Fruit fly (Drosophila melanogaster) whole organism, embryonic: ENCODE measurements around the gene pall.

ENCODE experiments used
- BEAF-32 ChIP-seq: fragments of 200-800 bp; sonication (Bioruptor generic); optimal IDR thresholded peaks from 3 replicates; lab custom pipeline; 2017; ENCODE audit warnings: missing biosample characterization, missing genetic modification characterization, mild to moderate bottlenecking, moderate library complexity, missing genetic modification reagents
- CG10565 ChIP-seq: fragments of 200-800 bp; sonication (Bioruptor generic); optimal IDR thresholded peaks from 3 replicates; lab custom pipeline; 2016; ENCODE audit warnings: missing biosample characterization, mild to moderate bottlenecking, missing genetic modification characterization
- CG10979 ChIP-seq: fragments of 200-800 bp; sonication (Bioruptor generic); optimal IDR thresholded peaks from 2 replicates; lab custom pipeline; 2018; ENCODE audit warnings: missing biosample characterization, mild to moderate bottlenecking, missing genetic modification characterization, moderate library complexity
- CG11093 ChIP-seq: fragments of 200-800 bp; sonication (Bioruptor generic); IDR thresholded peaks from 3 replicates; pipeline ENCODE4 v1.3.6; 2022; ENCODE audit warnings: missing biosample characterization, missing genetic modification characterization
- CG14441 ChIP-seq: fragments of 200-800 bp; sonication (Bioruptor generic); IDR thresholded peaks from 2 replicates; pipeline ENCODE4 v1.3.6; 2022; ENCODE audit warnings: missing biosample characterization, missing genetic modification characterization
- CG1602 ChIP-seq: fragments of 200-800 bp; sonication (Bioruptor generic); optimal IDR thresholded peaks from 3 replicates; lab custom pipeline; 2016; ENCODE audit warnings: missing biosample characterization, missing genetic modification characterization
- CG1792 ChIP-seq: fragments of 200-800 bp; sonication (Bioruptor generic); optimal IDR thresholded peaks from 2 replicates; lab custom pipeline; 2016; ENCODE audit warnings: missing biosample characterization, missing genetic modification characterization
- CG18764 ChIP-seq: fragments of 200-800 bp; sonication (Bioruptor generic); optimal IDR thresholded peaks from 3 replicates; lab custom pipeline; 2016; ENCODE audit warnings: missing biosample characterization, missing genetic modification characterization
- CG30403 ChIP-seq: fragments of 200-800 bp; sonication (Bioruptor generic); optimal IDR thresholded peaks from 3 replicates; lab custom pipeline; 2016; ENCODE audit warnings: missing biosample characterization, missing genetic modification characterization
- CG30431 ChIP-seq: fragments of 200-800 bp; sonication (Bioruptor generic); optimal IDR thresholded peaks from 2 replicates; lab custom pipeline; 2017; ENCODE audit warnings: missing biosample characterization, missing genetic modification characterization
- CG3838 ChIP-seq: fragments of 200-800 bp; sonication (Bioruptor generic); optimal IDR thresholded peaks from 3 replicates; lab custom pipeline; 2016; ENCODE audit warnings: missing biosample characterization, missing genetic modification characterization
- CG4328 ChIP-seq: fragments of 200-800 bp; sonication (Bioruptor generic); optimal IDR thresholded peaks from 3 replicates; lab custom pipeline; 2017; ENCODE audit warnings: missing biosample characterization, missing genetic modification reagents, missing genetic modification characterization
- CG7987 ChIP-seq: fragments of 200-800 bp; sonication (Bioruptor generic); optimal IDR thresholded peaks from 2 replicates; lab custom pipeline; 2018; ENCODE audit warnings: missing biosample characterization, mild to moderate bottlenecking, missing genetic modification characterization, moderate library complexity
- CG8089 ChIP-seq: fragments of 200-800 bp; sonication (Bioruptor generic); optimal IDR thresholded peaks from 3 replicates; lab custom pipeline; 2016; ENCODE audit warnings: missing biosample characterization, missing genetic modification characterization
- CG8388 ChIP-seq: fragments of 200-800 bp; sonication (Bioruptor generic); optimal IDR thresholded peaks from 2 replicates; lab custom pipeline; 2019; ENCODE audit warnings: missing biosample characterization, mild to moderate bottlenecking, missing genetic modification characterization, moderate library complexity
- CTCF ChIP-seq: fragments of 200-800 bp; sonication (Bioruptor generic); optimal IDR thresholded peaks from 2 replicates; lab custom pipeline; 2017; ENCODE audit warnings: missing biosample characterization, mild to moderate bottlenecking, missing genetic modification characterization, moderate library complexity
- CkIIα-i1 ChIP-seq: fragments of 200-800 bp; sonication (Bioruptor generic); IDR thresholded peaks from 2 replicates; pipeline ENCODE4 v1.3.6; 2022; ENCODE audit warnings: missing biosample characterization, missing genetic modification characterization
- D19A ChIP-seq: fragments of 200-800 bp; optimal IDR thresholded peaks from 3 replicates; lab custom pipeline; 2019; ENCODE audit warnings: missing biosample characterization, mild to moderate bottlenecking, missing genetic modification characterization, moderate library complexity
- Deaf1 ChIP-seq: fragments of 200-800 bp; optimal IDR thresholded peaks from 3 replicates; lab custom pipeline; 2019; ENCODE audit warnings: missing biosample characterization, mild to moderate bottlenecking, missing genetic modification characterization, moderate library complexity
- E2f2 ChIP-seq: fragments of 200-800 bp; sonication (Bioruptor generic); IDR thresholded peaks from 2 replicates; pipeline ENCODE4 v1.3.6; 2022; ENCODE audit warnings: missing biosample characterization, missing genetic modification characterization
- HLH54F ChIP-seq: fragments of 200-800 bp; sonication (Bioruptor generic); optimal IDR thresholded peaks from 3 replicates; lab custom pipeline; 2016; ENCODE audit warnings: missing biosample characterization, missing genetic modification characterization
- HLHmδ ChIP-seq: fragments of 200-800 bp; sonication (Bioruptor generic); optimal IDR thresholded peaks from 2 replicates; lab custom pipeline; 2018; ENCODE audit warnings: missing biosample characterization, mild to moderate bottlenecking, missing genetic modification characterization, moderate library complexity
- Hr51 ChIP-seq, 2 experiments: fragments of 200-800 bp; sonication (Bioruptor generic); optimal IDR thresholded peaks; 2 replicates in 1 of 2; 3 replicates in 1 of 2; lab custom pipeline; 2016 to 2018; ENCODE audit warnings: missing biosample characterization in 2 of 2, missing genetic modification characterization in 2 of 2, mild to moderate bottlenecking in 1 of 2, moderate library complexity in 1 of 2
- Oli ChIP-seq: fragments of 200-800 bp; sonication (Bioruptor generic); optimal IDR thresholded peaks from 2 replicates; lab custom pipeline; 2018; ENCODE audit warnings: missing biosample characterization, mild to moderate bottlenecking, missing genetic modification characterization, moderate library complexity
- Ravus ChIP-seq: fragments of 200-800 bp; sonication (Bioruptor generic); IDR thresholded peaks from 2 replicates; pipeline ENCODE4 v1.3.6; 2022; ENCODE audit warnings: missing biosample characterization, missing genetic modification characterization
- Rx ChIP-seq: fragments of 200-800 bp; sonication (Bioruptor generic); IDR thresholded peaks from 2 replicates; pipeline ENCODE4 v1.3.6; 2022; ENCODE audit warnings: missing biosample characterization, missing genetic modification characterization
- Scr ChIP-seq: fragments of 200-800 bp; sonication (Bioruptor generic); IDR thresholded peaks from 2 replicates; pipeline ENCODE4 v1.3.6; 2022; ENCODE audit warnings: missing biosample characterization, missing genetic modification characterization; ENCODE audit not compliant: partially characterized antibody
- Spps ChIP-seq: fragments of 200-800 bp; sonication (Bioruptor generic); optimal IDR thresholded peaks from 2 replicates; lab custom pipeline; 2018; ENCODE audit warnings: missing biosample characterization, mild to moderate bottlenecking, missing genetic modification characterization
- Stat92E ChIP-seq, 3 experiments: fragments of >200 bp in 2 of 3; fragments of 200-800 bp in 1 of 3; sonication (Bioruptor generic) in 1 of 3; optimal IDR thresholded peaks; 2 replicates each; lab custom pipeline; 2017 to 2019; ENCODE audit warnings: missing biosample characterization in 3 of 3, missing genetic modification characterization in 3 of 3, mild to moderate bottlenecking in 1 of 3, moderate library complexity in 1 of 3
- Tbp ChIP-seq: fragments of >200 bp; optimal IDR thresholded peaks from 2 replicates; lab custom pipeline; 2018; ENCODE audit warnings: missing biosample characterization, missing genetic modification characterization
- abd-A ChIP-seq: fragments of 200-800 bp; sonication (Bioruptor generic); optimal IDR thresholded peaks from 3 replicates; lab custom pipeline; 2019; ENCODE audit warnings: missing biosample characterization, mild to moderate bottlenecking, missing genetic modification characterization, moderate library complexity
- ap ChIP-seq: fragments of 200-800 bp; sonication (Bioruptor generic); IDR thresholded peaks from 2 replicates; pipeline ENCODE4 v1.3.6; 2022; ENCODE audit warnings: missing biosample characterization, missing genetic modification characterization
- ash1 ChIP-seq: fragments of 200-800 bp; sonication (Bioruptor generic); optimal IDR thresholded peaks from 2 replicates; lab custom pipeline; 2018; ENCODE audit warnings: missing biosample characterization, mild to moderate bottlenecking, missing genetic modification characterization
- chinmo ChIP-seq: fragments of 200-800 bp; sonication (Bioruptor generic); IDR thresholded peaks from 4 replicates; pipeline ENCODE4 v1.3.6; 2022; ENCODE audit warnings: missing biosample characterization, missing genetic modification characterization; ENCODE audit not compliant: partially characterized antibody
- fd64A ChIP-seq: fragments of 200-800 bp; sonication (Bioruptor generic); optimal IDR thresholded peaks from 3 replicates; lab custom pipeline; 2018; ENCODE audit warnings: missing biosample characterization, mild to moderate bottlenecking, missing genetic modification characterization
- fu2 ChIP-seq: fragments of 200-800 bp; sonication (Bioruptor generic); optimal IDR thresholded peaks from 2 replicates; lab custom pipeline; 2016; ENCODE audit warnings: missing biosample characterization, missing genetic modification characterization
- gcm2 ChIP-seq: fragments of 200-800 bp; sonication (Bioruptor generic); optimal IDR thresholded peaks from 2 replicates; lab custom pipeline; 2016; ENCODE audit warnings: missing biosample characterization, missing genetic modification characterization
- gsb-n ChIP-seq: fragments of 200-800 bp; sonication (Bioruptor generic); optimal IDR thresholded peaks from 3 replicates; lab custom pipeline; 2018; ENCODE audit warnings: missing biosample characterization, mild to moderate bottlenecking, missing genetic modification characterization
- h ChIP-seq: fragments of >200 bp; optimal IDR thresholded peaks from 2 replicates; lab custom pipeline; 2017
- inv ChIP-seq: fragments of 200-800 bp; sonication (Bioruptor generic); IDR thresholded peaks from 2 replicates; pipeline ENCODE4 v1.3.6; 2022; ENCODE audit warnings: missing biosample characterization, missing genetic modification characterization; ENCODE audit not compliant: partially characterized antibody
- jumu ChIP-seq: fragments of 200-800 bp; sonication (Bioruptor generic); optimal IDR thresholded peaks from 3 replicates; lab custom pipeline; 2016; ENCODE audit warnings: missing biosample characterization, missing genetic modification characterization
- kni ChIP-seq: fragments of 200-800 bp; sonication (Bioruptor generic); optimal IDR thresholded peaks from 3 replicates; lab custom pipeline; 2017; ENCODE audit warnings: mild to moderate bottlenecking, missing biosample characterization, missing genetic modification reagents, missing genetic modification characterization
- oc ChIP-seq: fragments of 200-800 bp; sonication (Bioruptor generic); optimal IDR thresholded peaks from 2 replicates; lab custom pipeline; 2018; ENCODE audit warnings: missing biosample characterization, mild to moderate bottlenecking, missing genetic modification characterization, moderate library complexity
- peb ChIP-seq: fragments of 200-800 bp; sonication (Bioruptor generic); IDR thresholded peaks from 2 replicates; pipeline ENCODE4 v1.3.6; 2022; ENCODE audit warnings: missing biosample characterization, missing genetic modification characterization
- pita ChIP-seq: fragments of 200-800 bp; sonication (Bioruptor generic); optimal IDR thresholded peaks from 2 replicates; lab custom pipeline; 2017; ENCODE audit warnings: missing biosample characterization, mild to moderate bottlenecking, missing genetic modification characterization
- pros ChIP-seq: fragments of 200-800 bp; sonication (Bioruptor generic); optimal IDR thresholded peaks from 3 replicates; lab custom pipeline; 2019; ENCODE audit warnings: missing biosample characterization, mild to moderate bottlenecking, missing genetic modification characterization, moderate library complexity
- repo ChIP-seq: fragments of 200-800 bp; sonication (Bioruptor generic); optimal IDR thresholded peaks from 2 replicates; lab custom pipeline; 2016; ENCODE audit warnings: missing biosample characterization, missing genetic modification characterization
- shn ChIP-seq: fragments of 200-800 bp; sonication (Bioruptor generic); optimal IDR thresholded peaks from 3 replicates; lab custom pipeline; 2016; ENCODE audit warnings: missing biosample characterization, missing genetic modification characterization
- slp2 ChIP-seq: fragments of 200-800 bp; sonication (Bioruptor generic); optimal IDR thresholded peaks from 2 replicates; lab custom pipeline; 2016; ENCODE audit warnings: missing biosample characterization, missing genetic modification characterization
- so ChIP-seq: fragments of 200-800 bp; sonication (Bioruptor generic); IDR thresholded peaks from 3 replicates; pipeline ENCODE4 v1.3.6; 2022; ENCODE audit warnings: missing biosample characterization, missing genetic modification characterization
- stwl ChIP-seq: fragments of 200-800 bp; sonication (Bioruptor generic); optimal IDR thresholded peaks from 3 replicates; lab custom pipeline; 2018; ENCODE audit warnings: missing biosample characterization, mild to moderate bottlenecking, missing genetic modification characterization, moderate library complexity
- twi ChIP-seq: fragments of 200-800 bp; optimal IDR thresholded peaks from 2 replicates; lab custom pipeline; 2019; ENCODE audit warnings: missing biosample characterization, mild to moderate bottlenecking, missing genetic modification characterization, moderate library complexity

The pall gene

DNA sequence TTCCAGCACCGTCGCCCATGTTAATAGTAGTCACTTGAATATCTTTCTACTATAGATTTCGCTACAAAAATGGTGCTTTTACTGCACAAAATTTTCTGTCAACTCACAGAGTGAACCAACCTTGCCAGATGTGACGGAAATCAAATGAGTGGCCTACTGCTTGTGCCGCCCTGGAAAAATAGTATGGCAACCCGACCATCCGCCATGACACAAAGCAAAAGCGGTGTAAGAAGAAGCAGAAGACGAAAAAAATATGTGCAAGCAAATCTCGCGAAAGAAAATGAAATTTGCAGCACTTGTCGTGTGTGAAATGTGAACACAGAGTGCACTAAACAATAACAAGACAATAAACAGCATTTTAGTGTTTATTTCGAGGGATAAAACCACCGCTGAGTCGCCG is 10.8 kb downstream of the pall start, which contains the start of the genes Uch-L5 and Jarid2 (continued):
- TF ChIP-seq CG1792 (GFP tag; lab: Kevin White, UChicago): no peak
- TF ChIP-seq E2f2 (GFP tag; lab: Robert Waterston, UW): peak; percentile 60
- no peak for TF ChIP-seq pita (GFP tag; lab: Kevin White, UChicago)
- TF ChIP-seq peb (GFP tag; lab: Robert Waterston, UW): no peak
- TF ChIP-seq oc (tag; lab: Kevin White, UChicago): no peak
- no peak for TF ChIP-seq Scr (GFP tag; lab: Robert Waterston, UW)
- TF ChIP-seq repo: peak; percentile 61
- TF ChIP-seq CG4328: no peak
- TF ChIP-seq h (lab: Kevin White, UChicago): no peak
- peak; percentile 10 for TF ChIP-seq Deaf1 (tag; lab: Kevin White, UChicago)
- TF ChIP-seq Spps (tag; lab: Kevin White, UChicago): no peak
- no peak for TF ChIP-seq CkIIα-i1
- TF ChIP-seq ash1 (GFP tag; lab: Kevin White, UChicago): peak; percentile 46
- peak; percentile 59 for TF ChIP-seq CTCF (GFP tag; lab: Kevin White, UChicago)
- peak in 1 of 2 experiments; percentile 30 for TF ChIP-seq Hr51 (GFP tag; optimal IDR thresholded peaks at IDR 0.05; lab: Kevin White, UChicago)
- no peak for TF ChIP-seq CG8388 (GFP tag; lab: Kevin White, UChicago)
- peak; percentile 56 for TF ChIP-seq fu2 (GFP tag; lab: Kevin White, UChicago)
- no peak for TF ChIP-seq Tbp (GFP tag; lab: Kevin White, UChicago)
- TF ChIP-seq CG30431 (GFP tag; lab: Kevin White, UChicago): no peak
- peak; percentile 82 for TF ChIP-seq jumu (GFP tag; lab: Kevin White, UChicago)
- TF ChIP-seq Oli (tag; lab: Kevin White, UChicago): no peak
- TF ChIP-seq CG10565 (GFP tag; lab: Kevin White, UChicago): no peak
- peak in 1 of 3 experiments; percentile 42 for TF ChIP-seq Stat92E (GFP tag; optimal IDR thresholded peaks at IDR 0.05; lab: Kevin White, UChicago)
- no peak for TF ChIP-seq D19A (tag; lab: Kevin White, UChicago)
- peak; percentile 93 for TF ChIP-seq stwl (tag; lab: Kevin White, UChicago)
- TF ChIP-seq shn (GFP tag; lab: Kevin White, UChicago): peak; percentile 46
- peak; percentile 50 for TF ChIP-seq BEAF-32 (GFP tag; lab: Kevin White, UChicago)
- TF ChIP-seq so (GFP tag; lab: Robert Waterston, UW): no peak
- peak; percentile 43; the same call in 1 of the 2 replicates for TF ChIP-seq Rx (GFP tag; lab: Robert Waterston, UW)
- peak; percentile 45 for TF ChIP-seq slp2 (GFP tag; lab: Kevin White, UChicago)
- TF ChIP-seq CG14441: 0 out of 2 replicates have a peak, but pooled peaks have one; percentile 12
- TF ChIP-seq HLH54F: peak; percentile 70
- no peak for TF ChIP-seq CG1602
- 0 out of 4 replicates have a peak, but pooled peaks have one; percentile 7 for TF ChIP-seq chinmo (GFP tag; lab: Robert Waterston, UW)
- peak; percentile 14 for TF ChIP-seq kni (GFP tag; lab: Kevin White, UChicago)
- TF ChIP-seq gcm2 (GFP tag; lab: Kevin White, UChicago): no peak
- no peak for TF ChIP-seq fd64A
- TF ChIP-seq ap (GFP tag; lab: Robert Waterston, UW): no peak
- TF ChIP-seq CG7987 (GFP tag; lab: Kevin White, UChicago): peak; percentile 72
- TF ChIP-seq twi: peak; percentile 25
- TF ChIP-seq CG8089 (GFP tag; lab: Kevin White, UChicago): no peak
- TF ChIP-seq abd-A (tag; lab: Kevin White, UChicago): no peak
- no peak for TF ChIP-seq CG3838 (GFP tag; lab: Kevin White, UChicago)
- TF ChIP-seq gsb-n (tag; lab: Kevin White, UChicago): no peak
- peak; percentile 41; the same call in 1 of the 2 replicates for TF ChIP-seq inv (GFP tag; lab: Robert Waterston, UW)
- TF ChIP-seq CG11093: no peak
- TF ChIP-seq CG10979 (tag; lab: Kevin White, UChicago): peak; percentile 48
- TF ChIP-seq CG30403 (GFP tag; lab: Kevin White, UChicago): peak; percentile 51
- peak; percentile 23 for TF ChIP-seq CG18764
- TF ChIP-seq Ravus: no peak
- no peak for TF ChIP-seq pros (GFP tag; lab: Kevin White, UChicago)
- TF ChIP-seq HLHmδ (GFP tag; lab: Kevin White, UChicago): peak; percentile 24
